Worm (Caenorhabditis elegans) whole organism, L3 larva: ENCODE results near the gene srz-11.
"Not testable (repeated sequence)": the region's sequence is repeated elsewhere in the genome, so short reads cannot be mapped to it uniquely, and the experiment has no call there.

Experiments used
- daf-12 ChIP-seq: fragments of 150-350 bp; optimal IDR thresholded peaks from 2 replicates; lab custom pipeline; 2014; ENCODE audit warnings: missing biosample characterization, missing genetic modification reagents, missing genetic modification characterization
- elt-3 ChIP-seq, 3 experiments: fragments of 150-350 bp in 1 of 3; sonication (generic microtip) in 2 of 3; optimal IDR thresholded peaks; 2 replicates in 2 of 3; 4 replicates in 1 of 3; lab custom pipeline; 2014 to 2017; ENCODE audit warnings: missing biosample characterization in 3 of 3, missing genetic modification characterization in 3 of 3
- nhr-28 ChIP-seq: fragments of 150-350 bp; optimal IDR thresholded peaks from 2 replicates; lab custom pipeline; 2014; ENCODE audit warnings: missing biosample characterization, missing genetic modification characterization
- unc-62 ChIP-seq: fragments of 150-350 bp; sonication (generic microtip); optimal IDR thresholded peaks from 4 replicates; lab custom pipeline; 2014; ENCODE audit warnings: missing biosample characterization, missing genetic modification reagents, missing genetic modification characterization
- ztf-11 ChIP-seq: fragments of 150-350 bp; optimal IDR thresholded peaks from 2 replicates; lab custom pipeline; 2014; ENCODE audit warnings: missing biosample characterization, missing genetic modification characterization

- TF ChIP-seq nhr-28; ztf-11 (tag; lab: Kevin White, UChicago); elt-3 (tag; optimal IDR thresholded peaks at IDR 0.05; lab: Kevin White, UChicago); daf-12; unc-62 (GFP tag; lab: Kevin White, UChicago): not testable (repeated sequence)
Measured at ce11 chrV:15125162-15125561, 37.7 kb upstream of the srz-11 start, which contains the start of gene ugt-30.
